Worm (Caenorhabditis elegans): ENCODE results near the gene F19F10.3.

ce11 chrV:7587637-7588036, 35.7 kb downstream of the F19F10.3 start, which contains the start of the genes F19F10.11 and C50E3.5:
- TF ChIP-seq nhr-77 (tag; optimal IDR thresholded peaks at IDR 0.05) (no peak), ztf-4 (tag; optimal IDR thresholded peaks at IDR 0.05) (no peak), nhr-10 (tag; optimal IDR thresholded peaks at IDR 0.05) (no peak), unc-62 (GFP tag; optimal IDR thresholded peaks at IDR 0.05) (no peak), nhr-12 (tag; optimal IDR thresholded peaks at IDR 0.05) (no peak), nhr-11 (tag; optimal IDR thresholded peaks at IDR 0.05) (no peak), zag-1 (tag; optimal IDR thresholded peaks at IDR 0.05) (no peak), elt-3 (tag; optimal IDR thresholded peaks at IDR 0.05) (no peak), nhr-237 (tag; optimal IDR thresholded peaks at IDR 0.05) (no peak), ceh-16 (tag; optimal IDR thresholded peaks at IDR 0.05) (no peak), elt-1 (tag; optimal IDR thresholded peaks at IDR 0.05) (no peak)
